Worm (Caenorhabditis elegans) whole organism, L1 larva: ENCODE data around the gene F56D2.8.
A peak's percentile ranks its signal among the peaks of the same experiment; 100 is the strongest.

Source experiments
- C04F5.9 ChIP-seq: sonication (generic microtip); optimal IDR thresholded peaks from 2 replicates; lab custom pipeline; 2016; ENCODE audit warnings: missing genetic modification characterization, missing compliant biosample characterization
- C16A3.4 ChIP-seq: fragments of 150-350 bp; optimal IDR thresholded peaks from 2 replicates; lab custom pipeline; 2014; ENCODE audit warnings: missing biosample characterization, missing genetic modification characterization
- C34B4.2 ChIP-seq: sonication (generic microtip); optimal IDR thresholded peaks from 2 replicates; lab custom pipeline; 2017; ENCODE audit warnings: mild to moderate bottlenecking, missing genetic modification characterization, missing compliant biosample characterization
- aha-1 ChIP-seq: fragments of 150-350 bp; optimal IDR thresholded peaks from 2 replicates; lab custom pipeline; 2014; ENCODE audit warnings: missing biosample characterization, missing genetic modification characterization
- aly-2 ChIP-seq: fragments of 150-350 bp; optimal IDR thresholded peaks from 2 replicates; lab custom pipeline; 2014; ENCODE audit warnings: missing biosample characterization, missing genetic modification characterization
- ama-1 ChIP-seq: fragments of 150-350 bp; optimal IDR thresholded peaks from 2 replicates; lab custom pipeline; 2014
- ceh-63 ChIP-seq: fragments of 200-800 bp; sonication (Bioruptor generic); optimal IDR thresholded peaks from 2 replicates; lab custom pipeline; 2018; ENCODE audit warnings: mild to moderate bottlenecking, missing genetic modification characterization, missing compliant biosample characterization
- ceh-82 ChIP-seq, 3 experiments: fragments of 150-350 bp in 1 of 3; sonication (generic microtip) in 2 of 3; optimal IDR thresholded peaks; 2 replicates each; lab custom pipeline; 2014 to 2017; ENCODE audit warnings: missing biosample characterization in 3 of 3, missing genetic modification characterization in 3 of 3
- ceh-88 ChIP-seq: fragments of 200-800 bp; sonication (Bioruptor generic); IDR thresholded peaks from 2 replicates; pipeline ENCODE4 v1.3.6; 2022; ENCODE audit warnings: missing genetic modification characterization, missing compliant biosample characterization
- ceh-90 ChIP-seq: sonication (generic microtip); optimal IDR thresholded peaks from 2 replicates; lab custom pipeline; 2016; ENCODE audit warnings: missing genetic modification characterization, missing compliant biosample characterization
- dsc-1 ChIP-seq: sonication (generic microtip); optimal IDR thresholded peaks from 2 replicates; lab custom pipeline; 2016; ENCODE audit warnings: mild to moderate bottlenecking, missing genetic modification characterization, missing compliant biosample characterization
- efl-3 ChIP-seq: fragments of 200-800 bp; sonication (Bioruptor generic); optimal IDR thresholded peaks from 2 replicates; lab custom pipeline; 2018; ENCODE audit warnings: mild to moderate bottlenecking, missing genetic modification characterization, missing compliant biosample characterization
- egl-13 ChIP-seq: sonication (generic microtip); optimal IDR thresholded peaks from 2 replicates; lab custom pipeline; 2016; ENCODE audit warnings: missing genotype, missing genetic modification reagents, missing genetic modification characterization, missing compliant biosample characterization
- egl-27 ChIP-seq, 2 experiments: fragments of 150-350 bp in 1 of 2; sonication (generic microtip); optimal IDR thresholded peaks; 3 replicates each; lab custom pipeline; 2017 to 2018; ENCODE audit warnings: missing biosample characterization in 2 of 2, missing genetic modification characterization in 2 of 2, missing genetic modification reagents in 2 of 2
- fkh-10 ChIP-seq: sonication (generic microtip); optimal IDR thresholded peaks from 2 replicates; lab custom pipeline; 2017; ENCODE audit warnings: missing biosample characterization, missing genetic modification reagents, missing genetic modification characterization
- fkh-4 ChIP-seq: sonication (generic microtip); optimal IDR thresholded peaks from 2 replicates; lab custom pipeline; 2016; ENCODE audit warnings: missing compliant biosample characterization, missing genetic modification characterization, borderline replicate concordance
- fkh-8 ChIP-seq: sonication (generic microtip); optimal IDR thresholded peaks from 2 replicates; lab custom pipeline; 2016; ENCODE audit warnings: mild to moderate bottlenecking, missing genetic modification characterization, missing compliant biosample characterization
- grh-1 ChIP-seq: fragments of 200-800 bp; sonication (Bioruptor generic); IDR thresholded peaks from 2 replicates; pipeline ENCODE4 v1.3.6; 2022; ENCODE audit warnings: missing genetic modification reagents, missing genetic modification characterization, missing compliant biosample characterization
- hlh-4 ChIP-seq: sonication (generic microtip); optimal IDR thresholded peaks from 2 replicates; lab custom pipeline; 2016; ENCODE audit warnings: mild to moderate bottlenecking, missing genetic modification characterization, missing compliant biosample characterization
- hpl-2 ChIP-seq: fragments of 150-350 bp; optimal IDR thresholded peaks from 2 replicates; lab custom pipeline; 2014; ENCODE audit warnings: missing biosample characterization, missing genetic modification reagents, missing genetic modification characterization
- jun-1 ChIP-seq: fragments of 150-350 bp; optimal IDR thresholded peaks from 2 replicates; lab custom pipeline; 2014; ENCODE audit warnings: missing biosample characterization, missing genetic modification reagents, missing genetic modification characterization
- lin-13 ChIP-seq: fragments of 150-350 bp; optimal IDR thresholded peaks from 2 replicates; lab custom pipeline; 2014; ENCODE audit warnings: missing biosample characterization, missing genetic modification reagents, missing genetic modification characterization
- lin-14 ChIP-seq: fragments of 200-800 bp; sonication (Bioruptor generic); optimal IDR thresholded peaks from 2 replicates; lab custom pipeline; 2018; ENCODE audit warnings: mild to moderate bottlenecking, missing genetic modification characterization, moderate library complexity, missing compliant biosample characterization
- lin-39 ChIP-seq: fragments of 150-350 bp; optimal IDR thresholded peaks from 2 replicates; lab custom pipeline; 2014; ENCODE audit warnings: missing biosample characterization, missing genetic modification reagents, missing genetic modification characterization
- lir-3 ChIP-seq: sonication (generic microtip); optimal IDR thresholded peaks from 2 replicates; lab custom pipeline; 2016; ENCODE audit warnings: mild to moderate bottlenecking, missing genetic modification characterization, moderate library complexity, missing compliant biosample characterization; ENCODE audit not compliant: poor library complexity
- mab-9 ChIP-seq: fragments of 200-800 bp; sonication (Bioruptor generic); IDR thresholded peaks from 2 replicates; pipeline ENCODE4 v1.3.6; 2022; ENCODE audit warnings: missing genetic modification reagents, missing genetic modification characterization, missing compliant biosample characterization
- mdl-1 ChIP-seq, 2 experiments: fragments of 150-350 bp; optimal IDR thresholded peaks; 2 replicates each; lab custom pipeline; 2014 to 2017; ENCODE audit warnings: missing biosample characterization in 2 of 2, missing genetic modification characterization in 2 of 2, inconsistent platforms in 1 of 2
- mef-2 ChIP-seq: fragments of 150-350 bp; optimal IDR thresholded peaks from 2 replicates; lab custom pipeline; 2014; ENCODE audit warnings: missing biosample characterization, missing genetic modification characterization
- nhr-19 ChIP-seq: fragments of 200-800 bp; sonication (Bioruptor generic); conservative IDR thresholded peaks from 2 replicates; pipeline ENCODE4 v1.3.6; 2022; ENCODE audit warnings: missing genetic modification characterization, missing compliant biosample characterization
- nhr-20 ChIP-seq: sonication (generic microtip); optimal IDR thresholded peaks from 2 replicates; lab custom pipeline; 2016; ENCODE audit warnings: mild to moderate bottlenecking, missing genetic modification characterization, missing compliant biosample characterization
- nhr-237 ChIP-seq: fragments of 150-350 bp; optimal IDR thresholded peaks from 2 replicates; lab custom pipeline; 2014; ENCODE audit warnings: missing biosample characterization, missing genetic modification characterization
- nhr-47 ChIP-seq: sonication (generic microtip); optimal IDR thresholded peaks from 2 replicates; lab custom pipeline; 2016; ENCODE audit warnings: mild to moderate bottlenecking, missing genetic modification characterization, moderate library complexity, missing compliant biosample characterization
- nhr-71 ChIP-seq: sonication (generic microtip); optimal IDR thresholded peaks from 2 replicates; lab custom pipeline; 2016; ENCODE audit warnings: mild to moderate bottlenecking, missing genetic modification characterization, moderate library complexity, missing compliant biosample characterization
- nhr-76 ChIP-seq: sonication (generic microtip); optimal IDR thresholded peaks from 2 replicates; lab custom pipeline; 2017; ENCODE audit warnings: missing biosample characterization, missing genetic modification characterization
- nhr-77 ChIP-seq: fragments of 150-350 bp; optimal IDR thresholded peaks from 2 replicates; lab custom pipeline; 2014; ENCODE audit warnings: missing biosample characterization, missing genetic modification characterization
- nhr-85 ChIP-seq: sonication (generic microtip); peaks from one replicate; lab custom pipeline; 2016; ENCODE audit warnings: missing genetic modification characterization, inconsistent platforms, missing compliant biosample characterization
- pag-3 ChIP-seq: sonication (generic microtip); optimal IDR thresholded peaks from 2 replicates; lab custom pipeline; 2017; ENCODE audit warnings: missing genetic modification characterization, mild to moderate bottlenecking, missing compliant biosample characterization, antibody characterized with exemption, borderline replicate concordance; ENCODE audit not compliant: insufficient read depth
- pax-3 ChIP-seq: fragments of 200-800 bp; sonication (Bioruptor generic); optimal IDR thresholded peaks from 2 replicates; lab custom pipeline; 2018; ENCODE audit warnings: mild to moderate bottlenecking, missing genetic modification characterization, moderate library complexity, missing compliant biosample characterization
- rnt-1 ChIP-seq: sonication (generic microtip); optimal IDR thresholded peaks from 2 replicates; lab custom pipeline; 2016; ENCODE audit warnings: mild to moderate bottlenecking, missing genetic modification characterization, moderate library complexity, missing compliant biosample characterization
- skn-1 ChIP-seq: fragments of 150-350 bp; optimal IDR thresholded peaks from 2 replicates; lab custom pipeline; 2014; ENCODE audit warnings: missing biosample characterization, missing genetic modification characterization
- sox-4 ChIP-seq: sonication (generic microtip); optimal IDR thresholded peaks from 2 replicates; lab custom pipeline; 2016; ENCODE audit warnings: missing genetic modification characterization, missing compliant biosample characterization
- sptf-1 ChIP-seq: fragments of 150-350 bp; optimal IDR thresholded peaks from 2 replicates; lab custom pipeline; 2014; ENCODE audit warnings: missing biosample characterization, missing genetic modification characterization
- sup-37 ChIP-seq: fragments of 200-800 bp; sonication (Bioruptor generic); optimal IDR thresholded peaks from 2 replicates; lab custom pipeline; 2018; ENCODE audit warnings: mild to moderate bottlenecking, missing genetic modification characterization, missing compliant biosample characterization
- swsn-7 ChIP-seq: sonication (generic microtip); optimal IDR thresholded peaks from 2 replicates; lab custom pipeline; 2016; ENCODE audit warnings: missing genetic modification characterization, missing compliant biosample characterization
- tbx-2 ChIP-seq: sonication (generic microtip); optimal IDR thresholded peaks from 2 replicates; lab custom pipeline; 2016; ENCODE audit warnings: missing genetic modification characterization, missing compliant biosample characterization
- unc-130 ChIP-seq: fragments of 150-350 bp; optimal IDR thresholded peaks from 2 replicates; lab custom pipeline; 2017; ENCODE audit warnings: missing biosample characterization, missing genetic modification characterization, inconsistent platforms
- unc-62 ChIP-seq: fragments of 150-350 bp; optimal IDR thresholded peaks from 2 replicates; lab custom pipeline; 2014; ENCODE audit warnings: missing biosample characterization, missing genetic modification reagents, missing genetic modification characterization
- unc-98 ChIP-seq: fragments of 200-800 bp; sonication (Bioruptor generic); IDR thresholded peaks from 2 replicates; pipeline ENCODE4 v1.3.6; 2022; ENCODE audit warnings: missing genetic modification characterization, missing compliant biosample characterization
- ztf-4 ChIP-seq: fragments of 150-350 bp; optimal IDR thresholded peaks from 2 replicates; lab custom pipeline; 2014; ENCODE audit warnings: missing biosample characterization, missing genetic modification characterization

F56D2.8 gene

DNA sequence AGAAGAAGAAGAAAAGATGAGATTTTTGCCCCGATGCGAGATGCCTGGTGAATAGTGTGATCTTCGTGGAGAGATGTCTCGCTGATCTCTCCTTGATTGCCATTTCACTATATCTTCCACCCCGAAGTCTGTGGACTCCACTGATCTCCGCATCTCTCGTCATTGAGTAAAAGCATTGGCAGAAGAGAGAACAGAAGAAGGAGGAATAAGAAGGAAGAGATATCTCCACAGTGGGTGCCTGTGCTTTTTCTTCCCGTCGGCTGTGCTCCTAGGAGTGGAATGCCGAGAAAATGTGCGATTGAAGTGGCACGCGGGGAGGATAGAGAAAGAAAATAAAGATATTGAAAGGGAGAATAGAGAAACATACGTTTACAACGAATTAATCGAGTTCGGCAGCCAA, 19.0 kb downstream of the F56D2.8 start (continued):
- TF ChIP-seq jun-1 = no peak
- TF ChIP-seq fkh-10 (GFP tag; lab: Kevin White, UChicago) = no peak
- TF ChIP-seq dsc-1 = peak; percentile 69
- TF ChIP-seq ceh-90 = no peak
- no peak for TF ChIP-seq lin-13 (GFP tag; lab: Kevin White, UChicago)
- TF ChIP-seq sox-4 = no peak
- no peak for TF ChIP-seq ztf-4 (tag; lab: Kevin White, UChicago)
- TF ChIP-seq mdl-1 (tag; optimal IDR thresholded peaks at IDR 0.05; lab: Kevin White, UChicago) = peak in 1 of 2 experiments; percentile 25
- no peak for TF ChIP-seq aly-2 (tag; lab: Kevin White, UChicago)
- TF ChIP-seq lin-39 (tag; lab: Kevin White, UChicago) = no peak
- no peak for TF ChIP-seq egl-13
- no peak for TF ChIP-seq unc-98 (GFP tag; lab: Robert Waterston, UW)
- no peak for TF ChIP-seq unc-130
- no peak for TF ChIP-seq aha-1 (tag; lab: Kevin White, UChicago)
- TF ChIP-seq sptf-1 = no peak
- peak; percentile 24 for TF ChIP-seq nhr-20
- TF ChIP-seq rnt-1 (tag; lab: Kevin White, UChicago) = peak; percentile 54
- peak; percentile 39 for TF ChIP-seq nhr-19 (GFP tag; lab: Robert Waterston, UW)
- TF ChIP-seq lin-14 (GFP tag; lab: Kevin White, UChicago) = peak; percentile 75
- no peak for TF ChIP-seq skn-1 (tag; lab: Kevin White, UChicago)
- TF ChIP-seq C34B4.2 (tag; lab: Kevin White, UChicago) = no peak
- TF ChIP-seq pag-3 (tag; lab: Kevin White, UChicago) = peak; percentile 97
- TF ChIP-seq efl-3 (GFP tag; lab: Kevin White, UChicago) = no peak
- no peak for TF ChIP-seq nhr-237 (tag; lab: Kevin White, UChicago)
- TF ChIP-seq hpl-2 (GFP tag; lab: Kevin White, UChicago) = no peak
- no peak for TF ChIP-seq ama-1
- TF ChIP-seq nhr-47 (tag; lab: Kevin White, UChicago) = no peak
- no peak for TF ChIP-seq grh-1 (GFP tag; lab: Robert Waterston, UW)

ce11 chrIII:5557246-5557819, 25.3 kb downstream of the F56D2.8 start, which contains the start of gene rpc-2:
rpc-2 (plus strand) TSS chrIII:5557365.
- TF ChIP-seq nhr-85 (tag; lab: Kevin White, UChicago) (peak; percentile 1), nhr-76 (tag; lab: Kevin White, UChicago) (no peak)

DNA sequence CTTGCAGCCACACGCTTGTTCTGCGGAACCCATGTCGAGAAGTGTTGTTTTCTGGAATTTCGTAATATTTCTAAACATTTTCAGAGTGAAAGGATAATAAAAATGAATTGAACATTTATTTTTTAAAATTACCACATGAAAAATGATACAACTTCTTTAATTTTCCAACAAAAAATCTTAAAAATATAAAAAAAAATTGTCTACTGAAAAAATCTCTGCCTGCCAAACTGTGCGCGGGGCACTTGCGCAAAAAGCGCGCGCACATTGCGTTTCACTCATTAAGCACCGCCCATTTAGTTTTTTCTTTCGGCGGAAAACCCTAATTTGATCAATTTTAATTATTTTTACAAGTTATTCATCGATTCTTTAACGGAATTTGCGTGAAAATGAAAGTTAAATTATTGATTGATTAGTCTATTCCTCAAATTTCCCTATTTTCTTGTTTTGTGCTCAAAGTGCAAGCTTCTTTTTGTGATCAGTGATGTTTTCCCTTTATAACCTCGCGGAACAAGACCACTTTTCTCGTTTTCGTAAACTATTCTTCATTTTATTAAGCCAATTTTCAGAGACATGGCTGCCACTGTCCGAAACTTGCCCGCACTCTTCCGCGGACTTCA, 27.7 kb downstream of the F56D2.8 start, which contains the start of the genes nmad-1 and hach-1:
Gene nmad-1 (minus strand): TSS at position 51 of the 617 bp plus-strand sequence.
Gene hach-1 (plus strand): TSS at position 567 of the 617 bp plus-strand sequence.
- no peak for TF ChIP-seq ceh-63
- no peak for TF ChIP-seq mef-2 (tag; lab: Kevin White, UChicago)
- no peak for TF ChIP-seq pax-3 (tag; lab: Kevin White, UChicago)
- TF ChIP-seq C16A3.4 (tag; lab: Kevin White, UChicago) = peak; percentile 77
- no peak for TF ChIP-seq unc-98 (GFP tag; lab: Robert Waterston, UW)
- TF ChIP-seq ceh-88 (GFP tag; lab: Robert Waterston, UW) = no peak; the same call in 1 of the 2 replicates
- TF ChIP-seq swsn-7 = peak; percentile 84
- no peak for TF ChIP-seq egl-27 (tag; optimal IDR thresholded peaks at IDR 0.05; lab: Kevin White, UChicago)
- peak; percentile 17 for TF ChIP-seq fkh-4
- no peak for TF ChIP-seq sup-37
- peak; percentile 23 for TF ChIP-seq fkh-8 (tag; lab: Kevin White, UChicago)
- TF ChIP-seq hlh-4 (tag; lab: Kevin White, UChicago) = no peak
- peak; percentile 90 for TF ChIP-seq dsc-1
- peak; percentile 69 for TF ChIP-seq lin-39 (tag; lab: Kevin White, UChicago)
- no peak for TF ChIP-seq nhr-77 (tag; lab: Kevin White, UChicago)
- TF ChIP-seq efl-3 (GFP tag; lab: Kevin White, UChicago) = no peak
- TF ChIP-seq lir-3 (tag; lab: Kevin White, UChicago) = peak; percentile 67
- TF ChIP-seq mab-9 = no peak
- TF ChIP-seq unc-62 = no peak
- TF ChIP-seq C34B4.2 (tag; lab: Kevin White, UChicago) = no peak
- no peak for TF ChIP-seq nhr-76 (tag; lab: Kevin White, UChicago)
- peak; percentile 72 for TF ChIP-seq tbx-2 (tag; lab: Kevin White, UChicago)
- peak; percentile 87 for TF ChIP-seq nhr-71 (tag; lab: Kevin White, UChicago)
- peak; percentile 42 to 81 (median 63) for TF ChIP-seq ceh-82 (tag; optimal IDR thresholded peaks at IDR 0.05; lab: Kevin White, UChicago)
- peak; percentile 27 for TF ChIP-seq C04F5.9 (tag; lab: Kevin White, UChicago)
